Worm (Caenorhabditis elegans) whole organism, midembryonic: ENCODE measurements around the gene nspd-3.

Experiments
- T22C8.4 ChIP-seq: fragments of 200-800 bp; sonication (Bioruptor generic); IDR thresholded peaks from 2 replicates; pipeline ENCODE4 v1.3.6; 2022; ENCODE audit warnings: missing genetic modification characterization, missing compliant biosample characterization
- cog-1 ChIP-seq: sonication (generic microtip); optimal IDR thresholded peaks from 2 replicates; lab custom pipeline; 2016; ENCODE audit warnings: missing genetic modification characterization, missing compliant biosample characterization
- flt-1 ChIP-seq: fragments of 200-800 bp; sonication (Bioruptor generic); IDR thresholded peaks from 2 replicates; pipeline ENCODE4 v1.3.6; 2022; ENCODE audit warnings: missing genetic modification characterization, missing compliant biosample characterization
- klf-2 ChIP-seq: fragments of 200-800 bp; sonication (Bioruptor generic); conservative IDR thresholded peaks from 2 replicates; pipeline ENCODE4 v1.3.6; 2022; ENCODE audit warnings: missing genetic modification reagents, missing genetic modification characterization, missing compliant biosample characterization
- med-1 ChIP-seq: sonication (generic microtip); optimal IDR thresholded peaks from 2 replicates; lab custom pipeline; 2017; ENCODE audit warnings: missing genetic modification characterization, mild to moderate bottlenecking, missing compliant biosample characterization, antibody characterized with exemption, missing genetic modification reagents; ENCODE audit not compliant: insufficient read depth
- ref-1 ChIP-seq: fragments of 200-800 bp; sonication (Bioruptor generic); conservative IDR thresholded peaks from 2 replicates; pipeline ENCODE4 v1.3.6; 2022; ENCODE audit warnings: missing genetic modification reagents, missing genetic modification characterization, missing compliant biosample characterization
- tab-1 ChIP-seq: fragments of 200-800 bp; sonication (Bioruptor generic); IDR thresholded peaks from 2 replicates; pipeline ENCODE4 v1.3.6; 2022; ENCODE audit warnings: missing genetic modification characterization, missing compliant biosample characterization
- ztf-23 ChIP-seq: fragments of 200-800 bp; sonication (Bioruptor generic); IDR thresholded peaks from 2 replicates; pipeline ENCODE4 v1.3.6; 2022; ENCODE audit warnings: missing genetic modification reagents, missing genetic modification characterization, missing compliant biosample characterization
- ztf-29 ChIP-seq: fragments of 200-800 bp; sonication (Bioruptor generic); IDR thresholded peaks from 2 replicates; pipeline ENCODE4 v1.3.6; 2022; ENCODE audit warnings: missing genetic modification reagents, missing genetic modification characterization, missing compliant biosample characterization

DNA sequence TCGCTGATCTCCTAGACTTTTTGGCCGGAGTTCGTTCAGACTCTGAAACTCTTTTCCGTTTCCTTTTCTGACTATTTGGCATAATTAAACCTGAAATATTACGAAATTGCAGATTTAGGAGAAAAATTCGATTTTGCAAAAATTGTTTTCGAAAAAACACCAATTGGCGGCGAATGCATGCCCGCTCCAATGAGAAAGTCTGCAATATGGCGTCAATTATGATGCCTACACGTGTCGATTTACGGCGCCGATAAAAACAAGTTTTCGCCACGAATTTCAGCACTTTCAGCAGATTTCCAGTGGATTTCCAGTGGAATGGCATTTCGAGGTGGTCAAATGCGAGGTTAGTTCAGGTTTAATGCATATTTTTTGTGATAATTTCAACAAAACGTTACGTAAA is 46.5 kb upstream of the nspd-3 start, which contains the start of the genes Y59E9AL.36 and nbet-1:
- no peak for TF ChIP-seq klf-2 (GFP tag; lab: Robert Waterston, UW)
- no peak for TF ChIP-seq ztf-23 (GFP tag; lab: Robert Waterston, UW)
- TF ChIP-seq med-1 (GFP tag; lab: Kevin White, UChicago), result no peak
- no peak for TF ChIP-seq tab-1
- TF ChIP-seq ref-1 (GFP tag; lab: Robert Waterston, UW), result no peak
- TF ChIP-seq T22C8.4 (GFP tag; lab: Robert Waterston, UW), result no peak
- TF ChIP-seq ztf-29 (GFP tag; lab: Robert Waterston, UW), result no peak
- TF ChIP-seq flt-1 (GFP tag; lab: Robert Waterston, UW), result no peak
- peak; percentile 39 for TF ChIP-seq cog-1 (tag; lab: Kevin White, UChicago)
